Worm (Caenorhabditis elegans) whole organism, mixed stage, embryonic: Measurements from ENCODE around the gene K11H3.5.

Experiments
- nhr-237 ChIP-seq: fragments of 150-350 bp; optimal IDR thresholded peaks from 2 replicates; lab custom pipeline; 2014; ENCODE audit warnings: missing biosample characterization, missing genetic modification characterization
- pha-4 ChIP-seq: fragments of 150-350 bp; optimal IDR thresholded peaks from 2 replicates; lab custom pipeline; 2018; ENCODE audit warnings: missing biosample characterization, missing genetic modification reagents, missing genetic modification characterization
- ztf-11 ChIP-seq: fragments of 150-350 bp; optimal IDR thresholded peaks from 2 replicates; lab custom pipeline; 2014; ENCODE audit warnings: missing biosample characterization, missing genetic modification characterization

DNA sequence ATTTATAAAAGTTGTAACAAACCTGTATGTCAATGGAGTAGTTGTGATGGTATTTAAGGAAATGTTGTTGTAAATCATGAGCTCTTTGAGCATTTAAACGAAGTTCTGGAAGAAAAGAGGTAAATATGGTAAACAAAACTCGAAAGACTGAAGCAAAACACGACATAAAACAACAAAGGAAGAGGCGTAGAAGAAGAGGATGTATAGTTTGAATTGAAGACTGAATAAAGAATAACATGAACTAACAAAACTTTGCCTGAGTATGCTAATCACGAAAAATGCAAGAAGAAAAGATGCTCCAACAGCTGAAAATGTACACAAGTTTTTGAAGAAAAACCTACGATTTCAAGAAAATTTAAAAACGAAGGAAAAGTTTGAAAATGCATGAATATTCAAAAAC is 27.5 kb downstream of the K11H3.5 start, which contains the start of gene ZK757.1:
- TF ChIP-seq nhr-237 (tag; lab: Kevin White, UChicago) (no peak), ztf-11 (tag; lab: Kevin White, UChicago) (no peak), pha-4 (tag; lab: Kevin White, UChicago) (no peak)
